Worm (Caenorhabditis elegans) whole organism, early embryonic: ENCODE measurements around the gene F41E7.6.

Experiments used
- B0310.2 ChIP-seq: sonication (generic microtip); optimal IDR thresholded peaks from 2 replicates; lab custom pipeline; 2016; ENCODE audit warnings: mild to moderate bottlenecking, missing genetic modification characterization, missing compliant biosample characterization
- F13C5.2 ChIP-seq: sonication (generic microtip); optimal IDR thresholded peaks from 2 replicates; lab custom pipeline; 2017; ENCODE audit warnings: mild to moderate bottlenecking, missing genetic modification characterization, inconsistent platforms, missing compliant biosample characterization
- aly-1 ChIP-seq: sonication (generic microtip); optimal IDR thresholded peaks from 2 replicates; lab custom pipeline; 2016; ENCODE audit warnings: missing genetic modification characterization, missing compliant biosample characterization
- ama-1 ChIP-seq: fragments of 150-350 bp; optimal IDR thresholded peaks from 2 replicates; lab custom pipeline; 2014
- ceh-13 ChIP-seq: fragments of 200-800 bp; sonication (Bioruptor generic); optimal IDR thresholded peaks from 2 replicates; lab custom pipeline; 2018; ENCODE audit warnings: mild to moderate bottlenecking, missing genetic modification characterization, missing compliant biosample characterization
- ceh-36 ChIP-seq: sonication (generic microtip); optimal IDR thresholded peaks from 2 replicates; lab custom pipeline; 2016; ENCODE audit warnings: missing genetic modification characterization, inconsistent platforms, missing compliant biosample characterization
- ets-7 ChIP-seq: sonication (generic microtip); optimal IDR thresholded peaks from 2 replicates; lab custom pipeline; 2016; ENCODE audit warnings: missing genotype, missing genetic modification characterization, missing compliant biosample characterization
- flt-1 ChIP-seq: fragments of 200-800 bp; sonication (Bioruptor generic); IDR thresholded peaks from 2 replicates; pipeline ENCODE4 v1.3.6; 2022; ENCODE audit warnings: missing genetic modification characterization, missing compliant biosample characterization
- hmbx-1 ChIP-seq: sonication (generic microtip); optimal IDR thresholded peaks from 2 replicates; lab custom pipeline; 2016; ENCODE audit warnings: mild to moderate bottlenecking, missing genetic modification characterization, missing compliant biosample characterization
- hmg-4 ChIP-seq: fragments of 200-800 bp; sonication (Bioruptor generic); optimal IDR thresholded peaks from 2 replicates; lab custom pipeline; 2018; ENCODE audit warnings: mild to moderate bottlenecking, missing genetic modification characterization, missing compliant biosample characterization
- hnd-1 ChIP-seq: sonication (generic microtip); optimal IDR thresholded peaks from 2 replicates; lab custom pipeline; 2016; ENCODE audit warnings: missing genetic modification characterization, missing compliant biosample characterization
- pes-1 ChIP-seq: fragments of 200-800 bp; sonication (Bioruptor generic); IDR thresholded peaks from 2 replicates; pipeline ENCODE4 v1.3.6; 2022; ENCODE audit warnings: missing genetic modification reagents, missing genetic modification characterization, missing compliant biosample characterization
- scrt-1 ChIP-seq: fragments of 200-800 bp; sonication (Bioruptor generic); IDR thresholded peaks from 2 replicates; pipeline ENCODE4 v1.3.6; 2022; ENCODE audit warnings: missing genetic modification characterization, missing compliant biosample characterization
- sea-1 ChIP-seq: fragments of 200-800 bp; sonication (Bioruptor generic); conservative IDR thresholded peaks from 2 replicates; pipeline ENCODE4 v1.3.6; 2022; ENCODE audit warnings: missing genetic modification characterization, missing compliant biosample characterization
- tbx-11 ChIP-seq: fragments of 200-800 bp; sonication (Bioruptor generic); IDR thresholded peaks from 2 replicates; pipeline ENCODE4 v1.3.6; 2022; ENCODE audit warnings: missing genetic modification characterization, missing compliant biosample characterization
- tbx-37 ChIP-seq: fragments of 200-800 bp; sonication (Bioruptor generic); conservative IDR thresholded peaks from 2 replicates; pipeline ENCODE4 v1.3.6; 2022; ENCODE audit warnings: missing genetic modification reagents, missing genetic modification characterization, missing compliant biosample characterization
- tra-4 ChIP-seq: sonication (generic microtip); optimal IDR thresholded peaks from 2 replicates; lab custom pipeline; 2017; ENCODE audit warnings: missing genetic modification characterization, missing compliant biosample characterization

The F41E7.6 gene

DNA sequence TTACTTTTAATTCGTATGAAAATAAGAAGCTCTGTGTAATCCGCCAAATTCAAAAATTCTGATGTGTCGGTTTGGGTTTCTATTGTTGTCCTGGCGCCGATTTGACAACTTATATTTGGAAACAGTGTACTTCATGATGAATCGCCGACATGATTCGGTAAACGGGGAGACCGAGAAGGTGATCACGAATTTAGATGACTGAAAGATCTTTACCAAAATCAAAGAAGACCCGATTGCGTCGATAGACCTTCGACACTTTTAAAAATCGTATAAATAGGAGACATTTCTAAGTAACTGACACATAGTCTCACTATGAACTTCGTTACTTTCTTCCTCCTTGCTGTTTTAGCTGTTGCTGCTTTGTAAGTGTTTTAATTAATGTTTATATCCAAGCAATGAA lies 7.8 kb downstream of the F41E7.6 start, which contains the start of gene fip-5:
Gene fip-5 (plus strand): TSS at position 312 of the 400 bp plus-strand sequence.
- TF ChIP-seq tra-4 (tag; lab: Kevin White, UChicago) (no peak), ceh-13 (GFP tag; lab: Kevin White, UChicago) (no peak), aly-1 (tag; lab: Kevin White, UChicago) (no peak), hmbx-1 (tag; lab: Kevin White, UChicago) (no peak), hmg-4 (GFP tag; lab: Kevin White, UChicago) (no peak)

DNA sequence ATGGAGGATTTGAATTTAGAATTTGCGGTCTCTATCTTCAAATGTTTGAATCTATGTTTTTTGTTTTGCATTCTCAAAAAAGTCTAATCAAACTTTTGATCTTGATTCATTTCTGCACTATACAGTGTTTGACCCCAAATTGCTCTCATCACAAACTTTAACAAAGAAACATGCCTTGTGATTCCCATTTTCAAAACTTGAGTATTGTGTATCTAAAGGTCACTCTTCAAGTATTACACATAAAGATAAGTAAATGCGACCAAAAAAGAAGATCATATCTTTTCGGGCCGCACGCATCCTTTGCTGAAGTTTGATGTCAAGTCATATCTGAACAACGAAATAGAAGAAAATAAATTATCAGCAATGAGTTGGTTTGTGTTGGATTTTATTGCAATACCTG lies 8.3 kb downstream of the F41E7.6 start:
- no peak for TF ChIP-seq F13C5.2 (tag; lab: Kevin White, UChicago)
- TF ChIP-seq scrt-1 (GFP tag; lab: Robert Waterston, UW) = no peak
- TF ChIP-seq flt-1 = no peak
- no peak for TF ChIP-seq tbx-11
- no peak for TF ChIP-seq pes-1
- no peak for TF ChIP-seq B0310.2 (tag; lab: Kevin White, UChicago)
- no peak for TF ChIP-seq ceh-36 (tag; lab: Kevin White, UChicago)

- TF ChIP-seq pes-1 = peak; percentile 61; the same call in 1 of the 2 replicates
- 0 out of 2 replicates have a peak, but pooled peaks have one; percentile 5 for TF ChIP-seq flt-1
Measured at ce11 chrX:10298932-10299331, 11.3 kb downstream of the F41E7.6 start.

ce11 chrX:10297410-10297809 lies 12.9 kb downstream of the F41E7.6 start:
- TF ChIP-seq tra-4 (tag; lab: Kevin White, UChicago) (no peak), flt-1 (no peak), pes-1 (no peak), tbx-11 (no peak), ama-1 (lab: Kevin White, UChicago) (no peak), F13C5.2 (tag; lab: Kevin White, UChicago) (no peak), sea-1 (GFP tag; lab: Robert Waterston, UW) (no peak), aly-1 (tag; lab: Kevin White, UChicago) (no peak), ceh-36 (tag; lab: Kevin White, UChicago) (no peak), scrt-1 (GFP tag; lab: Robert Waterston, UW) (no peak), tbx-37 (GFP tag; lab: Robert Waterston, UW) (no peak), hmg-4 (GFP tag; lab: Kevin White, UChicago) (no peak), ceh-13 (GFP tag; lab: Kevin White, UChicago) (no peak), hmbx-1 (tag; lab: Kevin White, UChicago) (no peak), ets-7 (tag; lab: Kevin White, UChicago) (no peak), B0310.2 (tag; lab: Kevin White, UChicago) (no peak), hnd-1 (tag; lab: Kevin White, UChicago) (no peak)

DNA sequence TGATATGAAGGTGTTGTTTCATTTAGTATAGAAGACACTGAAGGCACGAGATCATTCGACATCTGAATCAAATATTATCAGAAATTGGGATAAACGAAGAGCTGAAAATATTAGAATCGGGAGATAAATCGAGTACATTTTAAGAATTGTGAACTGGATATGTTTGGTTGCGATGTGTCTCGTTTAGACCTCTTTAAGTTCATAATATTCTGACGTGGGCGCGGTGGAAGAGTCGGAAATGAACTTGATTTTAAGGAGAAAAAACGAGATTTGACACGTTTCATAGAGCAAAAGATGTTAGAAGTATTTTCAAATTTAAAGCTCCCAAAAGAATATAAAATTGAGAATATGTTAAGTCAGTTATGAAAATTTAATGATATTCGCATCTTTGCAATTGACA lies 24.6 kb downstream of the F41E7.6 start, which contains the start of gene npr-6:
Gene npr-6 (minus strand): TSS at position 101 of the 400 bp plus-strand sequence.
- TF ChIP-seq sea-1 (GFP tag; lab: Robert Waterston, UW) (no peak), tbx-11 (no peak), hmbx-1 (tag; lab: Kevin White, UChicago) (no peak), ceh-36 (tag; lab: Kevin White, UChicago) (no peak), tbx-37 (GFP tag; lab: Robert Waterston, UW) (no peak), scrt-1 (GFP tag; lab: Robert Waterston, UW) (no peak)

- no peak for TF ChIP-seq ets-7 (tag; lab: Kevin White, UChicago)
- no peak for TF ChIP-seq B0310.2 (tag; lab: Kevin White, UChicago)
- TF ChIP-seq F13C5.2 (tag; lab: Kevin White, UChicago) = no peak
- TF ChIP-seq hmg-4 (GFP tag; lab: Kevin White, UChicago) = no peak
- TF ChIP-seq hmbx-1 (tag; lab: Kevin White, UChicago) = no peak
- TF ChIP-seq ceh-13 (GFP tag; lab: Kevin White, UChicago) = no peak
- no peak for TF ChIP-seq ceh-36 (tag; lab: Kevin White, UChicago)
- TF ChIP-seq pes-1 = no peak
- no peak for TF ChIP-seq scrt-1 (GFP tag; lab: Robert Waterston, UW)
- no peak for TF ChIP-seq tbx-37 (GFP tag; lab: Robert Waterston, UW)
- no peak for TF ChIP-seq ama-1 (lab: Kevin White, UChicago)
- TF ChIP-seq hnd-1 (tag; lab: Kevin White, UChicago) = no peak
Measured at ce11 chrX:10279299-10279698, 31.0 kb downstream of the F41E7.6 start, which contains the start of gene slc-9B.1. Gene slc-9B.1, plus strand, starts transcription at chrX:10279599.

DNA sequence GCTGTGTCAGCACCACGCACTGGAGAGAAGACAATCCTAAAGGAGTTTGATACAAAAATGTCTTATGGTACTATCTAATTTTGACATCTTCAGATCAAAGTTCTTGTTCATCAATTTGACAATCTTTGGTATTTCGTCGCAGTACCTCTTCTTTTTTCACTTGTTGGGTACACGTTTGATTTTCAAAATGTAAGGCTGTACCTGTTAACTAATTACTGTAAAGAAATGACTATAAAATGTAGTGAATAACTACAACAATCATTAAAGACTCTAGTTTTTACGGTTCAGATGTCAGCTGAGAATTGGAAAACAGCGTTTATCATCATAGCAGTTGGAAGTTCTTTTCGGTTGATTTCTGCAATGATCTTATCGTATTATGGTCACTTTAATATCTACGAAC lies 33.1 kb downstream of the F41E7.6 start:
- TF ChIP-seq tbx-11 = no peak
- no peak for TF ChIP-seq B0310.2 (tag; lab: Kevin White, UChicago)
- no peak for TF ChIP-seq ets-7 (tag; lab: Kevin White, UChicago)
- TF ChIP-seq aly-1 (tag; lab: Kevin White, UChicago) = no peak
- no peak for TF ChIP-seq flt-1
- no peak for TF ChIP-seq sea-1 (GFP tag; lab: Robert Waterston, UW)

DNA sequence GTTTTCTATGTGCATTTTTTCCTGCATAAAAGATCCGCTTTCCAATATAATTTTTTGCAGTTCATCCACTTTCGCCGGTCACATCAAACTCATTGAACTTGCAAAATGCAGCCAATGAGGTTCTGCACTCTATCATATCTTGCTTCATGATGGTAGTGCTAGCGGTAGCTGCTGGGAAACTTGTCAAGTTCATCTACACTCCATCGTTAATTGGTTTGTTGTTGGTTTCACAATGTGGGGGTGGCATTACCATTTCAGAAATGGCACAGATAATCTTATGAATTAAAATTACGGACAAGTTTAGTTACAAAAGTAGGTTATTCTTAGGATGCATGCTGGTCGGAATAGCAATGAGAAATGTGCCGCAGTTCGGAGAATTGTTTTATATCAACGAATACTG lies 35.8 kb downstream of the F41E7.6 start:
- no peak for TF ChIP-seq tra-4 (tag; lab: Kevin White, UChicago)
- TF ChIP-seq ets-7 (tag; lab: Kevin White, UChicago) = no peak
- no peak for TF ChIP-seq flt-1
- no peak for TF ChIP-seq tbx-11
- no peak for TF ChIP-seq ceh-13 (GFP tag; lab: Kevin White, UChicago)
- no peak for TF ChIP-seq tbx-37 (GFP tag; lab: Robert Waterston, UW)
- no peak for TF ChIP-seq hmbx-1 (tag; lab: Kevin White, UChicago)
- TF ChIP-seq hnd-1 (tag; lab: Kevin White, UChicago) = no peak
- TF ChIP-seq pes-1 = no peak
- TF ChIP-seq F13C5.2 (tag; lab: Kevin White, UChicago) = no peak
- TF ChIP-seq scrt-1 (GFP tag; lab: Robert Waterston, UW) = no peak
- TF ChIP-seq aly-1 (tag; lab: Kevin White, UChicago) = no peak
